Fruit fly (Drosophila melanogaster) whole organism, prepupa: ENCODE data around the gene gammaTub37C.

Experiments used
- CG6808 ChIP-seq: fragments of 200-800 bp; sonication (Bioruptor generic); optimal IDR thresholded peaks from 3 replicates; lab custom pipeline; 2017; ENCODE audit warnings: missing biosample characterization, missing genetic modification characterization, mild to moderate bottlenecking, moderate library complexity, missing genetic modification reagents
- Eip75B ChIP-seq: fragments of 200-800 bp; sonication (Bioruptor generic); optimal IDR thresholded peaks from 3 replicates; lab custom pipeline; 2016; ENCODE audit warnings: missing biosample characterization, missing genetic modification characterization
- Gug ChIP-seq: fragments of 200-800 bp; sonication (Bioruptor generic); IDR thresholded peaks from 2 replicates; pipeline ENCODE4 v1.3.6; 2022; ENCODE audit warnings: missing biosample characterization, missing genetic modification characterization
- salr ChIP-seq, 2 experiments: fragments of 200-800 bp; sonication (Bioruptor generic); optimal IDR thresholded peaks; 3 replicates each; lab custom pipeline; 2016 to 2018; ENCODE audit warnings: missing biosample characterization in 2 of 2, missing genetic modification characterization in 2 of 2, mild to moderate bottlenecking in 1 of 2

DNA sequence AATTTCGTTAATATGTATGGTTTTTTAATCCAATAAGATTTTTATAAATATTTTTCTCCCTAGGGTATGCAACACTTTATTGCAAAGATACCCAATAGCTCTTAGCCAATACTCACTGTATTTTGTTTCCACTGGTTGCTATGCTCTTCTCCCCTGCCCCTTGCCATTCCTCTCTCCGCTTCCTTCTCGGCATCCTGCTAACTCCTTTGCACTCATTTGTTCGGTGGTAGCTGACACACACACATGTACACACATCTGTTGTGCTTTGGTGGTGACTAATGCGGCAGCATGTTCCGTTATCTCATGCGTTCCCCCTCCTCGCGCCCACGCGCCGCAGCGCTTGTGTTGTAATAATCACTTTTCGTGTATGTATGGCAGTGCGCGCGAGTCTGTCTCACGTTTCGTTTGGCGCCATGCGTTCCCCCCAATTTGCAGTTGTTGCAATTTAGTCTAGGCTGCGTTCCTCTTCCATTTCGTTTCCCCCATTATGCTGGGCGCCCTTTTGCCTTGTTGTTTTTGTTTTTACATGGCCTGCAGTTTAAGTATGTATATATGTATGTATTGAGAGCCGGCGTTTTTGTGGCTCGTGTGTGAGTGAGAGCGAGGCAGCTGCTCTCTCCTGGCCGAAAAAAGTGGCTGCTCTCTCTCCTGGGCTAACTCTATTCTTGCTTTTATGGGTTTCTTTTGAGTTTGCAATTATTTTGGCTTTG, 50.6 kb downstream of the gammaTub37C start, which contains the start of gene Polr1D:
- TF ChIP-seq salr (GFP tag; optimal IDR thresholded peaks at IDR 0.05; lab: Kevin White, UChicago): peak in 1 of 2 experiments; percentile 26
- peak; percentile 14 for TF ChIP-seq Eip75B (GFP tag; lab: Kevin White, UChicago)
- TF ChIP-seq Gug: no peak
- peak; percentile 26 for TF ChIP-seq CG6808
